Worm (Caenorhabditis elegans) whole organism, L3 larva: ENCODE results near the gene mif-2.

ENCODE experiments used
- R02D3.7 ChIP-seq: fragments of 150-350 bp; optimal IDR thresholded peaks from 2 replicates; lab custom pipeline; 2014; ENCODE audit warnings: missing biosample characterization, missing genetic modification characterization
- ZK546.5 ChIP-seq: sonication (generic microtip); optimal IDR thresholded peaks from 2 replicates; lab custom pipeline; 2017; ENCODE audit warnings: missing biosample characterization, missing genetic modification characterization
- aly-2 ChIP-seq: fragments of 150-350 bp; optimal IDR thresholded peaks from 2 replicates; lab custom pipeline; 2014; ENCODE audit warnings: missing biosample characterization, missing genetic modification characterization
- ama-1 ChIP-seq: fragments of 150-350 bp; optimal IDR thresholded peaks from 2 replicates; lab custom pipeline; 2018
- ceh-16 ChIP-seq: sonication (generic microtip); optimal IDR thresholded peaks from 2 replicates; lab custom pipeline; 2017; ENCODE audit warnings: missing biosample characterization, missing genetic modification characterization
- ceh-28 ChIP-seq: fragments of 150-350 bp; optimal IDR thresholded peaks from 2 replicates; lab custom pipeline; 2014; ENCODE audit warnings: missing biosample characterization, missing genetic modification reagents, missing genetic modification characterization
- ceh-82 ChIP-seq: fragments of 150-350 bp; optimal IDR thresholded peaks from 2 replicates; lab custom pipeline; 2014; ENCODE audit warnings: missing biosample characterization, missing genetic modification characterization
- ceh-9 ChIP-seq: sonication (generic microtip); optimal IDR thresholded peaks from 2 replicates; lab custom pipeline; 2018; ENCODE audit warnings: missing biosample characterization, missing genetic modification characterization
- daf-12 ChIP-seq: fragments of 150-350 bp; optimal IDR thresholded peaks from 2 replicates; lab custom pipeline; 2014; ENCODE audit warnings: missing biosample characterization, missing genetic modification reagents, missing genetic modification characterization
- egl-27 ChIP-seq: sonication (generic microtip); optimal IDR thresholded peaks from 4 replicates; lab custom pipeline; 2017; ENCODE audit warnings: missing biosample characterization, missing genetic modification reagents, missing genetic modification characterization
- egl-5 ChIP-seq: fragments of 150-350 bp; optimal IDR thresholded peaks from 2 replicates; lab custom pipeline; 2017; ENCODE audit warnings: missing biosample characterization, missing genetic modification reagents, missing genetic modification characterization, inconsistent platforms
- elt-1 ChIP-seq: fragments of 150-350 bp; optimal IDR thresholded peaks from 2 replicates; lab custom pipeline; 2014; ENCODE audit warnings: missing biosample characterization, missing genetic modification characterization
- elt-2 ChIP-seq: sonication (generic microtip); optimal IDR thresholded peaks from 2 replicates; lab custom pipeline; 2016; ENCODE audit warnings: missing genetic modification reagents, mild to moderate bottlenecking, missing genetic modification characterization, missing compliant biosample characterization
- elt-3 ChIP-seq, 3 experiments: fragments of 150-350 bp in 1 of 3; sonication (generic microtip) in 2 of 3; optimal IDR thresholded peaks; 2 replicates in 2 of 3; 4 replicates in 1 of 3; lab custom pipeline; 2014 to 2017; ENCODE audit warnings: missing biosample characterization in 3 of 3, missing genetic modification characterization in 3 of 3
- eor-1 ChIP-seq, 2 experiments: fragments of 150-350 bp; optimal IDR thresholded peaks; 2 replicates each; lab custom pipeline; 2014 to 2018; ENCODE audit warnings: missing biosample characterization in 2 of 2, missing genetic modification characterization in 2 of 2
- fkh-10 ChIP-seq: sonication (generic microtip); optimal IDR thresholded peaks from 2 replicates; lab custom pipeline; 2017; ENCODE audit warnings: missing biosample characterization, missing genetic modification reagents, missing genetic modification characterization
- fkh-2 ChIP-seq: fragments of 150-350 bp; optimal IDR thresholded peaks from 2 replicates; lab custom pipeline; 2014; ENCODE audit warnings: missing biosample characterization, missing genetic modification reagents, missing genetic modification characterization
- fos-1 ChIP-seq: fragments of 150-350 bp; optimal IDR thresholded peaks from 2 replicates; lab custom pipeline; 2014; ENCODE audit warnings: missing biosample characterization, missing genetic modification characterization
- hmg-11 ChIP-seq: sonication (generic microtip); optimal IDR thresholded peaks from 2 replicates; lab custom pipeline; 2016; ENCODE audit warnings: missing genetic modification characterization, missing compliant biosample characterization
- jun-1 ChIP-seq: fragments of 150-350 bp; optimal IDR thresholded peaks from 2 replicates; lab custom pipeline; 2014; ENCODE audit warnings: missing biosample characterization, missing genetic modification reagents, missing genetic modification characterization
- lin-15B ChIP-seq: fragments of 150-350 bp; optimal IDR thresholded peaks from 2 replicates; lab custom pipeline; 2014; ENCODE audit warnings: missing biosample characterization, missing genetic modification characterization
- lin-39 ChIP-seq: fragments of 150-350 bp; optimal IDR thresholded peaks from 2 replicates; lab custom pipeline; 2018; ENCODE audit warnings: missing biosample characterization, missing genetic modification reagents, missing genetic modification characterization
- lsy-12 ChIP-seq: sonication (generic microtip); optimal IDR thresholded peaks from 2 replicates; lab custom pipeline; 2016; ENCODE audit warnings: mild to moderate bottlenecking, missing genetic modification characterization, missing compliant biosample characterization
- mdl-1 ChIP-seq: fragments of 150-350 bp; optimal IDR thresholded peaks from 2 replicates; lab custom pipeline; 2014; ENCODE audit warnings: missing biosample characterization, missing genetic modification characterization
- mml-1 ChIP-seq: fragments of 150-350 bp; sonication (generic microtip); optimal IDR thresholded peaks from 3 replicates; lab custom pipeline; 2014; ENCODE audit warnings: missing biosample characterization, missing genetic modification characterization
- nfya-1 ChIP-seq: sonication (generic microtip); optimal IDR thresholded peaks from 2 replicates; lab custom pipeline; 2017; ENCODE audit warnings: missing genetic modification characterization, mild to moderate bottlenecking, missing compliant biosample characterization, antibody characterized with exemption, moderate library complexity; ENCODE audit not compliant: insufficient read depth
- nhr-11 ChIP-seq: fragments of 150-350 bp; optimal IDR thresholded peaks from 2 replicates; lab custom pipeline; 2014; ENCODE audit warnings: missing biosample characterization, missing genetic modification characterization
- nhr-12 ChIP-seq: fragments of 150-350 bp; optimal IDR thresholded peaks from 2 replicates; lab custom pipeline; 2014; ENCODE audit warnings: missing biosample characterization, missing genetic modification characterization
- nhr-23 ChIP-seq: fragments of 150-350 bp; optimal IDR thresholded peaks from 2 replicates; lab custom pipeline; 2014; ENCODE audit warnings: missing biosample characterization, missing genetic modification reagents, missing genetic modification characterization
- nhr-237 ChIP-seq: fragments of 150-350 bp; optimal IDR thresholded peaks from 2 replicates; lab custom pipeline; 2014; ENCODE audit warnings: missing biosample characterization, missing genetic modification characterization
- nhr-25 ChIP-seq: sonication (generic microtip); optimal IDR thresholded peaks from 2 replicates; lab custom pipeline; 2017; ENCODE audit warnings: missing biosample characterization, missing genetic modification characterization
- nhr-28 ChIP-seq: fragments of 150-350 bp; optimal IDR thresholded peaks from 2 replicates; lab custom pipeline; 2014; ENCODE audit warnings: missing biosample characterization, missing genetic modification characterization
- nhr-43 ChIP-seq: sonication (generic microtip); optimal IDR thresholded peaks from 2 replicates; lab custom pipeline; 2016; ENCODE audit warnings: mild to moderate bottlenecking, missing genetic modification characterization, missing compliant biosample characterization; ENCODE audit not compliant: poor library complexity, severe bottlenecking
- nhr-67 ChIP-seq: fragments of 150-350 bp; optimal IDR thresholded peaks from 2 replicates; lab custom pipeline; 2014; ENCODE audit warnings: missing biosample characterization, missing genetic modification characterization
- nhr-76 ChIP-seq: fragments of 150-350 bp; sonication (generic microtip); optimal IDR thresholded peaks from 5 replicates; lab custom pipeline; 2014; ENCODE audit warnings: missing biosample characterization, missing genetic modification characterization
- nhr-77 ChIP-seq: fragments of 150-350 bp; optimal IDR thresholded peaks from 2 replicates; lab custom pipeline; 2014; ENCODE audit warnings: missing biosample characterization, missing genetic modification characterization
- pha-4 ChIP-seq: fragments of 150-350 bp; optimal IDR thresholded peaks from 2 replicates; lab custom pipeline; 2014; ENCODE audit warnings: missing biosample characterization, missing genetic modification reagents, missing genetic modification characterization
- pqm-1 ChIP-seq: fragments of 150-350 bp; optimal IDR thresholded peaks from 2 replicates; lab custom pipeline; 2017; ENCODE audit warnings: missing biosample characterization, missing genetic modification characterization, inconsistent platforms
- sea-2 ChIP-seq: fragments of 150-350 bp; sonication (generic microtip); optimal IDR thresholded peaks from 4 replicates; lab custom pipeline; 2014; ENCODE audit warnings: missing biosample characterization, missing genetic modification reagents, missing genetic modification characterization
- skn-1 ChIP-seq: fragments of 150-350 bp; optimal IDR thresholded peaks from 2 replicates; lab custom pipeline; 2014; ENCODE audit warnings: missing biosample characterization, missing genetic modification characterization
- snpc-4 ChIP-seq: fragments of 150-350 bp; optimal IDR thresholded peaks from 2 replicates; lab custom pipeline; 2014; ENCODE audit warnings: missing biosample characterization, missing genetic modification characterization
- tbx-2 ChIP-seq: sonication (generic microtip); optimal IDR thresholded peaks from 2 replicates; lab custom pipeline; 2016; ENCODE audit warnings: mild to moderate bottlenecking, missing genetic modification characterization, missing compliant biosample characterization
- unc-39 ChIP-seq: sonication (generic microtip); optimal IDR thresholded peaks from 4 replicates; lab custom pipeline; 2017; ENCODE audit warnings: missing biosample characterization, missing genetic modification characterization
- unc-62 ChIP-seq: fragments of 150-350 bp; sonication (generic microtip); optimal IDR thresholded peaks from 4 replicates; lab custom pipeline; 2014; ENCODE audit warnings: missing biosample characterization, missing genetic modification reagents, missing genetic modification characterization
- zag-1 ChIP-seq: fragments of 150-350 bp; optimal IDR thresholded peaks from 2 replicates; lab custom pipeline; 2014; ENCODE audit warnings: missing biosample characterization, missing genetic modification characterization
- ztf-11 ChIP-seq: fragments of 150-350 bp; optimal IDR thresholded peaks from 2 replicates; lab custom pipeline; 2014; ENCODE audit warnings: missing biosample characterization, missing genetic modification characterization
- ztf-4 ChIP-seq: fragments of 150-350 bp; optimal IDR thresholded peaks from 2 replicates; lab custom pipeline; 2014; ENCODE audit warnings: missing biosample characterization, missing genetic modification characterization

mif-2 gene

ce11 chrV:11982309-11982708 is 4.0 kb upstream of the mif-2 start, which contains the start of gene rpt-1 (continued):
- no peak for TF ChIP-seq lsy-12 (tag; lab: Kevin White, UChicago)
- TF ChIP-seq ceh-82 (tag; lab: Kevin White, UChicago) = no peak
- TF ChIP-seq unc-62 (GFP tag; lab: Kevin White, UChicago) = no peak
- no peak for TF ChIP-seq ceh-16
- TF ChIP-seq ztf-4 (tag; lab: Kevin White, UChicago) = no peak
- TF ChIP-seq ceh-9 (tag; lab: Kevin White, UChicago) = no peak
- no peak for TF ChIP-seq tbx-2 (tag; lab: Kevin White, UChicago)
- peak; percentile 90 for TF ChIP-seq snpc-4 (tag; lab: Kevin White, UChicago)
- TF ChIP-seq aly-2 (tag; lab: Kevin White, UChicago) = no peak
- peak; percentile 89 for TF ChIP-seq pha-4 (tag; lab: Kevin White, UChicago)
- peak; percentile 85 for TF ChIP-seq nhr-23
- TF ChIP-seq nhr-237 = no peak

- no peak for TF ChIP-seq daf-12
- peak; percentile 90 for TF ChIP-seq ceh-82 (tag; lab: Kevin White, UChicago)
- TF ChIP-seq fkh-2 (tag; lab: Kevin White, UChicago) = no peak
- TF ChIP-seq nhr-77 (tag; lab: Kevin White, UChicago) = peak; percentile 88
- TF ChIP-seq R02D3.7 (tag; lab: Kevin White, UChicago) = peak; percentile 86
- TF ChIP-seq pqm-1 (tag; lab: Kevin White, UChicago) = peak; percentile 89
- no peak for TF ChIP-seq ZK546.5
- TF ChIP-seq nhr-237 = no peak
- peak; percentile 74 for TF ChIP-seq fos-1 (tag; lab: Kevin White, UChicago)
- peak; percentile 83 for TF ChIP-seq hmg-11 (tag; lab: Kevin White, UChicago)
- peak; percentile 63 for TF ChIP-seq aly-2 (tag; lab: Kevin White, UChicago)
- peak; percentile 39 for TF ChIP-seq ztf-4 (tag; lab: Kevin White, UChicago)
- TF ChIP-seq nhr-25 = peak; percentile 95
- peak; percentile 41 for TF ChIP-seq ceh-16
- TF ChIP-seq egl-27 (tag; lab: Kevin White, UChicago) = no peak
- no peak for TF ChIP-seq ztf-11
- no peak for TF ChIP-seq ceh-9 (tag; lab: Kevin White, UChicago)
- TF ChIP-seq eor-1 (tag; optimal IDR thresholded peaks at IDR 0.05; lab: Kevin White, UChicago) = no peak
- TF ChIP-seq elt-2 (tag; lab: Kevin White, UChicago) = peak; percentile 76
- TF ChIP-seq nhr-76 (tag; lab: Kevin White, UChicago) = peak; percentile 26
- TF ChIP-seq tbx-2 (tag; lab: Kevin White, UChicago) = peak; percentile 79
- TF ChIP-seq nhr-43 (tag; lab: Kevin White, UChicago) = peak; percentile 90
- no peak for TF ChIP-seq elt-1
- peak; percentile 40 for TF ChIP-seq unc-62 (GFP tag; lab: Kevin White, UChicago)
- TF ChIP-seq skn-1 (tag; lab: Kevin White, UChicago) = peak; percentile 87
- peak; percentile 92 for TF ChIP-seq lin-15B (tag; lab: Kevin White, UChicago)
- TF ChIP-seq ama-1 (lab: Kevin White, UChicago) = peak; percentile 98
- peak; percentile 94 for TF ChIP-seq nhr-23
- TF ChIP-seq unc-39 (tag; lab: Kevin White, UChicago) = no peak
- TF ChIP-seq mml-1 (tag; lab: Kevin White, UChicago) = no peak
- TF ChIP-seq nhr-67 (tag; lab: Kevin White, UChicago) = no peak
- peak; percentile 84 for TF ChIP-seq egl-5
- TF ChIP-seq snpc-4 (tag; lab: Kevin White, UChicago) = peak; percentile 100
- peak; percentile 92 for TF ChIP-seq jun-1
- peak; percentile 88 for TF ChIP-seq pha-4 (tag; lab: Kevin White, UChicago)
- TF ChIP-seq fkh-10 (GFP tag; lab: Kevin White, UChicago) = peak; percentile 56
- TF ChIP-seq nhr-12 = no peak
- peak; percentile 97 for TF ChIP-seq lin-39 (tag; lab: Kevin White, UChicago)
- no peak for TF ChIP-seq sea-2
- no peak for TF ChIP-seq zag-1 (tag; lab: Kevin White, UChicago)
- peak in 1 of 3 experiments; percentile 83 for TF ChIP-seq elt-3 (tag; optimal IDR thresholded peaks at IDR 0.05; lab: Kevin White, UChicago)
- TF ChIP-seq lsy-12 (tag; lab: Kevin White, UChicago) = peak; percentile 92
- TF ChIP-seq nhr-28 = no peak
- TF ChIP-seq ceh-28 (tag; lab: Kevin White, UChicago) = peak; percentile 81
- peak; percentile 9 for TF ChIP-seq mdl-1 (tag; lab: Kevin White, UChicago)
- TF ChIP-seq nfya-1 (tag; lab: Kevin White, UChicago) = peak; percentile 96
- peak; percentile 70 for TF ChIP-seq nhr-11 (tag; lab: Kevin White, UChicago)
- TF ChIP-seq, all 47 proteins: peak for 31
Observed at ce11 chrV:11979673-11980561, 1.7 kb upstream of the mif-2 start, which contains the start of gene snr-4. snr-4 (minus strand) TSS chrV:11979723.
